Fruit fly (Drosophila melanogaster): Measurements from ENCODE around the gene SNF4Agamma.

DNA sequence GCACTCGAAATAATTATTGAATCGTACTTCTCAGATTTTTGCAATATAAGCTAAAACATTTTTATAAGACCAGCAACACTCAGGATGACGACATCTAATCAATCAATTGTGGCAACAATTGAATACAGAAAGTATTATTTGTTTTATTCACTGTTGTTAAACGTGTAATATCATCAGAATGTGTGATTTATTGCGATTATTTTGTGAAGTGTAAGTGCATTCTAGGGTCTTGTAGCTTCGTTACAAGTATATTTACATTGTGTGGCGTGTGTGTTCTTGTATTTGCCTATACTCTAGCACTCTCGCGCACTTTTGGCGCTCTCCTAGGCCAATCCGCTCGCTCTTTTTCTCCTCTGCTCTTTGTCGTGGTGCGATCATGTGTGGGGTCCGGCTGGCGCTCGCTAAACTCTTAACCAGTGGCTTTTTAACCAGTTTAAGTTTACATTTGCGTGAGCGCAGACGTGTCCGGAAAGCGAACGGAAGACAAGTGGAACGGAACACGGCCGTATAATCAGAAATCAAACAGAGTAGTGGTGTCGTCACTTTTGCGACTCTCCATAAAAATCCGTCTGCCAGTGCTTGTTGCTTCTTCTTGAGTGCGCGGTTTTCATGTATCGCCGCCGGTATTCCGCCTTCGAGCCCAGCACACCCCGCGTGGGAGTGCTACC lies 64.1 kb downstream of the SNF4Agamma start:
- TF ChIP-seq CG16779 (tag; optimal IDR thresholded peaks at IDR 0.05) (peak; percentile 83), CG11762 (GFP tag; optimal IDR thresholded peaks at IDR 0.05; ENCODE audit: insufficient read depth) (peak; percentile 95)
